Comparison of ENCODE assay signal across 1 fruit fly cellular context in the genomic region with DNA sequence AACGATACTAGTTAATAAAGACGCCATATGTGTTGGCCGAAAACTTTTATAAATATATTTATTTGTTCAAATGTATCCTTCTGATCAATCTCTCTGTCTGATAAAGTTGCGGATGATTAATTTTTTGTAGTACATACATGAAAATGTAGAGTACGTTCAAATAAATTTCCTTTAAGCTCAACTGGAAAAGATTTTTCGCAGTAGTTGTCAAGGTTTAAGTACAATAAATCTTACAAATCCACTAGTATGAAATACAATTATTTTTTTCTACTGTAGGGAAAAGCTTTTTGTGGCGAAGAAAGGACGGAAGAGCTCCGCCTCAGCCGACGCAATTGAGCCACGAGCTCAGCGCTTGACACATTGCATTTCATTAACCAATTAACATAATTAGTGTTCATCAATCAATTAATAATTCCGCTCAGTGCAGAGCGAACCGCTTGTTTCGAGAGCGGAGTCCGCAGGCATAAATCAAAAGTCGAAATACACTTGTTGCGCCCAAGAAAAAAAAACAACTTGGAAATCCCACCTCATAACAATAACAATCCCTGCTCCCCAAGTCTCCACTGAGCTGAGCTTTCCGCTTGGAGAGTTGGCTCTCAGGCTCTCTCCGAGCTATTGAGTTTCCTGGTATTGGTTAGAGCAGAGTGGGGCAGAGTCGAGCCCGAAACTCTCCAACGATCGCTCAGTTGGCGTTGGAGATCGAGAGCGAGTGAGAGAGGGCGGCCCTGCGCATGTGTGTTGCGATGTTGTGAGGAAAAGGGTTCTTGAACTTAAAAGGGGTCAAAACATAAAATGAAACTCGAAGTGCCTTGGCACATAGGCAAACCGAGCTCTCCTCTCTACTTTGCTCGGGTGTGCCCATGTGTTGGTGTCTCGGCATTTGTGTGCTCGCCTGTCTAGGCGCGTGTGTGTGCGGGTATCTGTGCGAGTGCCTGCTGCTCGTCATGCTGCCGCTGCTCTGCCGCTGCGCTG.
TF ChIP-seq lines count a peak whose summit lies in the region.

No protein-coding gene starts in this region.

TF ChIP-seq in whole organism, embryonic, 481 proteins besides CTCF, POLR2A, EP300 and RAD21 (continued from another document):
- TF ChIP-seq Nf-YB (GFP tag; optimal IDR thresholded peaks at IDR 0.05; lab: Kevin White, UChicago) (peak; percentile 13), CG12744 (GFP tag; optimal IDR thresholded peaks at IDR 0.05; lab: Kevin White, UChicago) (no peak), CG10654 (GFP tag; optimal IDR thresholded peaks at IDR 0.05; lab: Kevin White, UChicago) (no peak), H2.0 (GFP tag; IDR thresholded peaks at IDR 0.05; lab: Robert Waterston, UW) (0 out of 2 replicates have a peak, but pooled peaks have one; percentile 10), H15 (GFP tag; IDR thresholded peaks at IDR 0.05; lab: Robert Waterston, UW) (no peak), Sry-β (GFP tag; optimal IDR thresholded peaks at IDR 0.05; lab: Kevin White, UChicago) (no peak), vvl (GFP tag; IDR thresholded peaks at IDR 0.05; lab: Robert Waterston, UW) (peak; percentile 63), CG12299 (tag; optimal IDR thresholded peaks at IDR 0.05; lab: Kevin White, UChicago) (no peak), pb (GFP tag; optimal IDR thresholded peaks at IDR 0.05; lab: Kevin White, UChicago) (no peak), toy (GFP tag; IDR thresholded peaks at IDR 0.05; lab: Robert Waterston, UW) (no peak), Hey (tag; optimal IDR thresholded peaks at IDR 0.05; lab: Kevin White, UChicago) (no peak), ash1 (GFP tag; optimal IDR thresholded peaks at IDR 0.05; lab: Kevin White, UChicago) (no peak), her (GFP tag; optimal IDR thresholded peaks at IDR 0.05; lab: Kevin White, UChicago) (no peak), seq (GFP tag; IDR thresholded peaks at IDR 0.05; lab: Robert Waterston, UW) (no peak), CG11398 (GFP tag; optimal IDR thresholded peaks at IDR 0.05; lab: Kevin White, UChicago) (no peak), Asciz (GFP tag; optimal IDR thresholded peaks at IDR 0.05; lab: Kevin White, UChicago) (no peak), nom (GFP tag; optimal IDR thresholded peaks at IDR 0.05; lab: Kevin White, UChicago) (peak; percentile 50), CG1603 (tag; optimal IDR thresholded peaks at IDR 0.05; lab: Kevin White, UChicago) (no peak), h (optimal IDR thresholded peaks at IDR 0.05; lab: Kevin White, UChicago) (no peak), ranshi (GFP tag; IDR thresholded peaks at IDR 0.05; lab: Robert Waterston, UW) (no peak), MTF-1 (GFP tag; optimal IDR thresholded peaks at IDR 0.05; lab: Kevin White, UChicago; ENCODE audit: borderline replicate concordance) (no peak), wek (GFP tag; optimal IDR thresholded peaks at IDR 0.05; lab: Kevin White, UChicago) (no peak), CG16863 (GFP tag; optimal IDR thresholded peaks at IDR 0.05; lab: Kevin White, UChicago) (no peak), ase (GFP tag; IDR thresholded peaks at IDR 0.05; lab: Robert Waterston, UW) (no peak), hkb (optimal IDR thresholded peaks at IDR 0.05; lab: Kevin White, UChicago) (no peak), hkb (GFP tag; IDR thresholded peaks at IDR 0.05; lab: Robert Waterston, UW) (0 out of 2 replicates have a peak, but pooled peaks have one; percentile 28), zfh1 (GFP tag; IDR thresholded peaks at IDR 0.05; lab: Robert Waterston, UW) (no peak), CG10274 (GFP tag; optimal IDR thresholded peaks at IDR 0.05; lab: Kevin White, UChicago) (no peak), peb (GFP tag; IDR thresholded peaks at IDR 0.05; lab: Robert Waterston, UW) (no peak), Aef1 (GFP tag; IDR thresholded peaks at IDR 0.05; lab: Robert Waterston, UW) (no peak), Bgb (GFP tag; IDR thresholded peaks at IDR 0.05; lab: Robert Waterston, UW; ENCODE audit: partially characterized antibody) (no peak), Ravus (GFP tag; IDR thresholded peaks at IDR 0.05; lab: Robert Waterston, UW) (no peak), CG17612 (GFP tag; IDR thresholded peaks at IDR 0.05; lab: Robert Waterston, UW) (no peak), gem (tag; optimal IDR thresholded peaks at IDR 0.05; lab: Kevin White, UChicago) (peak; percentile 51), CG34376 (GFP tag; optimal IDR thresholded peaks at IDR 0.05; lab: Kevin White, UChicago) (peak; percentile 49), CG10543 (GFP tag; optimal IDR thresholded peaks at IDR 0.05; lab: Kevin White, UChicago) (peak; percentile 2), CG13775 (GFP tag; optimal IDR thresholded peaks at IDR 0.05; lab: Kevin White, UChicago) (no peak), CG10979 (tag; optimal IDR thresholded peaks at IDR 0.05; lab: Kevin White, UChicago) (peak; percentile 4), cg (GFP tag; optimal IDR thresholded peaks at IDR 0.05; lab: Kevin White, UChicago) (peak; percentile 93), lola (GFP tag; optimal IDR thresholded peaks at IDR 0.05; lab: Kevin White, UChicago) (peak in 1 of 3 experiments; percentile 16), Abd-B (GFP tag; optimal IDR thresholded peaks at IDR 0.05; lab: Kevin White, UChicago) (no peak), Antp (GFP tag; optimal IDR thresholded peaks at IDR 0.05; lab: Kevin White, UChicago) (no peak), CG30020 (tag; optimal IDR thresholded peaks at IDR 0.05; lab: Kevin White, UChicago) (no peak), slp2 (GFP tag; optimal IDR thresholded peaks at IDR 0.05; lab: Kevin White, UChicago) (no peak), CG4282 (GFP tag; optimal IDR thresholded peaks at IDR 0.05; lab: Kevin White, UChicago) (no peak), CG3838 (GFP tag; optimal IDR thresholded peaks at IDR 0.05; lab: Kevin White, UChicago) (no peak), CG15073 (GFP tag; optimal IDR thresholded peaks at IDR 0.05; lab: Kevin White, UChicago) (no peak), da (GFP tag; optimal IDR thresholded peaks at IDR 0.05; lab: Kevin White, UChicago) (no peak), CG13123 (GFP tag; optimal IDR thresholded peaks at IDR 0.05; lab: Kevin White, UChicago) (no peak), repo (GFP tag; optimal IDR thresholded peaks at IDR 0.05; lab: Kevin White, UChicago) (no peak), ssp (GFP tag; IDR thresholded peaks at IDR 0.05; lab: Robert Waterston, UW) (no peak), sens-2 (GFP tag; IDR thresholded peaks at IDR 0.05; lab: Robert Waterston, UW) (no peak), Hr3 (GFP tag; optimal IDR thresholded peaks at IDR 0.05; lab: Kevin White, UChicago) (no peak), CG7987 (GFP tag; optimal IDR thresholded peaks at IDR 0.05; lab: Kevin White, UChicago) (no peak), CG30431 (GFP tag; optimal IDR thresholded peaks at IDR 0.05; lab: Kevin White, UChicago) (no peak), CG8281 (tag; optimal IDR thresholded peaks at IDR 0.05; lab: Kevin White, UChicago) (no peak), mam (GFP tag; optimal IDR thresholded peaks at IDR 0.05; lab: Kevin White, UChicago) (no peak), Nf-YA (GFP tag; IDR thresholded peaks at IDR 0.05; lab: Robert Waterston, UW) (no peak), CG8089 (GFP tag; optimal IDR thresholded peaks at IDR 0.05; lab: Kevin White, UChicago) (peak; percentile 5), CG11696 (GFP tag; IDR thresholded peaks at IDR 0.05; lab: Robert Waterston, UW) (no peak), CG17385 (GFP tag; optimal IDR thresholded peaks at IDR 0.05; lab: Kevin White, UChicago) (peak; percentile 10), HLHmδ (GFP tag; optimal IDR thresholded peaks at IDR 0.05; lab: Kevin White, UChicago) (no peak), CG31224 (GFP tag; IDR thresholded peaks at IDR 0.05; lab: Robert Waterston, UW) (no peak), pros (GFP tag; optimal IDR thresholded peaks at IDR 0.05; lab: Kevin White, UChicago) (peak; percentile 66), Med (GFP tag; lab: Kevin White, UChicago) (no peak), disco-r (GFP tag; optimal IDR thresholded peaks at IDR 0.05; lab: Kevin White, UChicago) (no peak), inv (GFP tag; IDR thresholded peaks at IDR 0.05; lab: Robert Waterston, UW; ENCODE audit: partially characterized antibody) (no peak), CG12769 (tag; optimal IDR thresholded peaks at IDR 0.05; lab: Kevin White, UChicago) (peak; percentile 2), NC2β (GFP tag; optimal IDR thresholded peaks at IDR 0.05; lab: Kevin White, UChicago) (no peak), Scr (GFP tag; IDR thresholded peaks at IDR 0.05; lab: Robert Waterston, UW; ENCODE audit: partially characterized antibody) (no peak), Awh (GFP tag; IDR thresholded peaks at IDR 0.05; lab: Robert Waterston, UW) (peak; percentile 60; the same call in 1 of the 2 replicates), zen (tag; optimal IDR thresholded peaks at IDR 0.05; lab: Kevin White, UChicago) (no peak), Rx (GFP tag; IDR thresholded peaks at IDR 0.05; lab: Robert Waterston, UW) (no peak), CG6791 (GFP tag; IDR thresholded peaks at IDR 0.05; lab: Robert Waterston, UW; ENCODE audit: partially characterized antibody) (peak; percentile 39; the same call in 1 of the 3 replicates), jigr1 (GFP tag; IDR thresholded peaks at IDR 0.05; lab: Robert Waterston, UW) (no peak), en (GFP tag; optimal IDR thresholded peaks at IDR 0.05; lab: Kevin White, UChicago) (no peak), gfzf (GFP tag; optimal IDR thresholded peaks at IDR 0.05; lab: Kevin White, UChicago) (no peak), CG17359 (tag; optimal IDR thresholded peaks at IDR 0.05; lab: Kevin White, UChicago) (peak; percentile 37), CG1647 (GFP tag; optimal IDR thresholded peaks at IDR 0.05; lab: Kevin White, UChicago) (no peak), CG4854 (GFP tag; optimal IDR thresholded peaks at IDR 0.05; lab: Kevin White, UChicago) (no peak), klu (GFP tag; IDR thresholded peaks at IDR 0.05; lab: Robert Waterston, UW) (no peak), ind (GFP tag; optimal IDR thresholded peaks at IDR 0.05; lab: Kevin White, UChicago) (no peak), CG33557 (GFP tag; optimal IDR thresholded peaks at IDR 0.05; lab: Kevin White, UChicago) (no peak), salm (tag; optimal IDR thresholded peaks at IDR 0.05; lab: Kevin White, UChicago) (no peak), CHES-1-like (GFP tag; optimal IDR thresholded peaks at IDR 0.05; lab: Kevin White, UChicago) (no peak), CG2129 (GFP tag; IDR thresholded peaks at IDR 0.05; lab: Robert Waterston, UW; ENCODE audit: partially characterized antibody) (no peak), ttk (GFP tag; IDR thresholded peaks at IDR 0.05; lab: Robert Waterston, UW) (peak; percentile 54; the same call in 1 of the 2 replicates), Rfx (GFP tag; IDR thresholded peaks at IDR 0.05; lab: Robert Waterston, UW) (no peak), CG33213 (GFP tag; optimal IDR thresholded peaks at IDR 0.05; lab: Kevin White, UChicago) (no peak), CG14860 (GFP tag; IDR thresholded peaks at IDR 0.05; lab: Robert Waterston, UW; ENCODE audit: partially characterized antibody) (no peak), CG2712 (tag; optimal IDR thresholded peaks at IDR 0.05; lab: Kevin White, UChicago) (peak; percentile 22), CG11723 (GFP tag; optimal IDR thresholded peaks at IDR 0.05; lab: Kevin White, UChicago) (no peak), dati (GFP tag; IDR thresholded peaks at IDR 0.05; lab: Robert Waterston, UW) (no peak), CG6813 (GFP tag; optimal IDR thresholded peaks at IDR 0.05; lab: Kevin White, UChicago) (no peak), CoRest (tag; optimal IDR thresholded peaks at IDR 0.05; lab: Kevin White, UChicago) (peak; percentile 11), pfk (GFP tag; optimal IDR thresholded peaks at IDR 0.05; lab: Kevin White, UChicago) (peak; percentile 7), CG6683 (GFP tag; optimal IDR thresholded peaks at IDR 0.05; lab: Kevin White, UChicago) (no peak), E2f2 (GFP tag; IDR thresholded peaks at IDR 0.05; lab: Robert Waterston, UW) (no peak)
